Fruit fly (Drosophila melanogaster) whole organism, wandering third instar larva: ENCODE data around the gene CG16762.
A peak's percentile ranks its signal among the peaks of the same experiment; 100 is the strongest.

Source experiments
- Abd-B ChIP-seq: fragments of >200 bp; optimal IDR thresholded peaks from 2 replicates; lab custom pipeline; 2017; ENCODE audit warnings: missing biosample characterization, missing genetic modification characterization
- CG32264 ChIP-seq: fragments of 200-800 bp; sonication (Bioruptor generic); optimal IDR thresholded peaks from 2 replicates; lab custom pipeline; 2016; ENCODE audit warnings: missing biosample characterization, missing genetic modification characterization
- CG9705 ChIP-seq: fragments of 200-800 bp; sonication (Bioruptor generic); optimal IDR thresholded peaks from 2 replicates; lab custom pipeline; 2018; ENCODE audit warnings: missing biosample characterization, mild to moderate bottlenecking, missing genetic modification characterization
- Dfd ChIP-seq: fragments of >200 bp; optimal IDR thresholded peaks from 2 replicates; lab custom pipeline; 2017; ENCODE audit warnings: missing biosample characterization, missing genetic modification characterization
- Dif ChIP-seq: fragments of 200-275, 200-300 bp; sonication (Bioruptor generic); optimal IDR thresholded peaks from 2 replicates; lab custom pipeline; 2018; ENCODE audit warnings: missing biosample characterization, missing genetic modification characterization; ENCODE audit not compliant: partially characterized antibody
- GATAd ChIP-seq: sonication (Bioruptor generic); optimal IDR thresholded peaks from 2 replicates; lab custom pipeline; 2016; ENCODE audit warnings: missing biosample characterization, missing genetic modification characterization
- HLH106 ChIP-seq: fragments of 200-800 bp; optimal IDR thresholded peaks from 3 replicates; lab custom pipeline; 2019; ENCODE audit warnings: missing biosample characterization, mild to moderate bottlenecking, missing genetic modification characterization, moderate library complexity
- Hnf4 ChIP-seq: fragments of 200-800 bp; sonication (Bioruptor generic); optimal IDR thresholded peaks from 2 replicates; lab custom pipeline; 2016; ENCODE audit warnings: missing biosample characterization, mild to moderate bottlenecking, missing genetic modification characterization
- Hr78 ChIP-seq: fragments of >200 bp; optimal IDR thresholded peaks from 2 replicates; lab custom pipeline; 2017; ENCODE audit warnings: missing biosample characterization, missing genetic modification characterization
- Hr83 ChIP-seq: fragments of 200-300 bp; sonication (Bioruptor generic); optimal IDR thresholded peaks from 2 replicates; lab custom pipeline; 2016; ENCODE audit warnings: missing biosample characterization, mild to moderate bottlenecking, missing genetic modification characterization, moderate library complexity; ENCODE audit not compliant: poor library complexity, severe bottlenecking
- Jra ChIP-seq: sonication (Bioruptor generic); optimal IDR thresholded peaks from 2 replicates; lab custom pipeline; 2016; ENCODE audit warnings: missing biosample characterization, missing genetic modification characterization
- Mio ChIP-seq: sonication (Bioruptor generic); optimal IDR thresholded peaks from 2 replicates; lab custom pipeline; 2016; ENCODE audit warnings: missing biosample characterization, missing genetic modification characterization
- Myc ChIP-seq: fragments of >200 bp; optimal IDR thresholded peaks from 2 replicates; lab custom pipeline; 2017
- N ChIP-seq: fragments of >200 bp; optimal IDR thresholded peaks from 2 replicates; lab custom pipeline; 2018; ENCODE audit warnings: missing biosample characterization, missing external identifiers, missing genetic modification characterization
- Rel ChIP-seq, 2 experiments: fragments of 200-800 bp; sonication (Bioruptor generic) in 1 of 2; optimal IDR thresholded peaks; 2 replicates in 1 of 2; 3 replicates in 1 of 2; lab custom pipeline; 2016 to 2019; ENCODE audit warnings: mild to moderate bottlenecking in 2 of 2, missing biosample characterization in 2 of 2, missing genetic modification characterization in 2 of 2, moderate library complexity in 1 of 2
- Sp1 ChIP-seq: fragments of 200-800 bp; sonication (Bioruptor generic); optimal IDR thresholded peaks from 3 replicates; lab custom pipeline; 2019; ENCODE audit warnings: missing biosample characterization, mild to moderate bottlenecking, missing genetic modification characterization, moderate library complexity
- Vsx2 ChIP-seq: fragments of 200-300, 225-300 bp; sonication (Bioruptor generic); optimal IDR thresholded peaks from 2 replicates; lab custom pipeline; 2018; ENCODE audit warnings: missing biosample characterization, missing genetic modification characterization; ENCODE audit not compliant: partially characterized antibody
- brk ChIP-seq: fragments of 200-800 bp; sonication (Bioruptor generic); optimal IDR thresholded peaks from 2 replicates; lab custom pipeline; 2016; ENCODE audit warnings: missing biosample characterization, mild to moderate bottlenecking, missing genetic modification characterization
- dmrt93B ChIP-seq: fragments of 200-800 bp; sonication (Bioruptor generic); optimal IDR thresholded peaks from 2 replicates; lab custom pipeline; 2018; ENCODE audit warnings: missing biosample characterization, mild to moderate bottlenecking, missing genetic modification characterization
- dsf ChIP-seq: sonication (Bioruptor generic); optimal IDR thresholded peaks from 2 replicates; lab custom pipeline; 2016; ENCODE audit warnings: missing biosample characterization, missing genetic modification characterization, borderline replicate concordance
- ey ChIP-seq: fragments of 200-800 bp; sonication (Bioruptor generic); optimal IDR thresholded peaks from 2 replicates; lab custom pipeline; 2016; ENCODE audit warnings: missing biosample characterization, missing genetic modification characterization
- foxo ChIP-seq, 2 experiments: fragments of 200-800 bp; sonication (Bioruptor generic); optimal IDR thresholded peaks; 2 replicates in 1 of 2; 3 replicates in 1 of 2; lab custom pipeline; 2016 to 2017; ENCODE audit warnings: missing biosample characterization in 2 of 2, missing genetic modification characterization in 2 of 2
- fru ChIP-seq: fragments of 200-800 bp; sonication (Bioruptor generic); optimal IDR thresholded peaks from 3 replicates; lab custom pipeline; 2016; ENCODE audit warnings: missing biosample characterization, mild to moderate bottlenecking, missing genetic modification characterization
- h ChIP-seq: fragments of 200-800 bp; sonication (Bioruptor generic); optimal IDR thresholded peaks from 3 replicates; lab custom pipeline; 2016; ENCODE audit warnings: missing biosample characterization, mild to moderate bottlenecking, missing genetic modification characterization
- jim ChIP-seq: fragments of 175-275, 200-325 bp; sonication (Bioruptor generic); optimal IDR thresholded peaks from 2 replicates; lab custom pipeline; 2016; ENCODE audit warnings: missing biosample characterization, mild to moderate bottlenecking, missing genetic modification characterization
- lola ChIP-seq: fragments of >200 bp; optimal IDR thresholded peaks from 2 replicates; lab custom pipeline; 2017; ENCODE audit warnings: missing biosample characterization, missing genetic modification characterization
- pan ChIP-seq: fragments of >200 bp; optimal IDR thresholded peaks from 2 replicates; lab custom pipeline; 2017
- psq ChIP-seq: fragments of 200-800 bp; sonication (Bioruptor generic); optimal IDR thresholded peaks from 3 replicates; lab custom pipeline; 2017; ENCODE audit warnings: missing biosample characterization, mild to moderate bottlenecking, missing genetic modification characterization, moderate library complexity
- rgr ChIP-seq: fragments of 200-800 bp; sonication (Bioruptor generic); optimal IDR thresholded peaks from 3 replicates; lab custom pipeline; 2016; ENCODE audit warnings: missing biosample characterization, mild to moderate bottlenecking, missing genetic modification characterization
- sage ChIP-seq: fragments of 200-800 bp; sonication (Bioruptor generic); optimal IDR thresholded peaks from 2 replicates; lab custom pipeline; 2016; ENCODE audit warnings: missing biosample characterization, mild to moderate bottlenecking, missing genetic modification characterization
- sv ChIP-seq: fragments of 200-800 bp; sonication (Bioruptor generic); optimal IDR thresholded peaks from 3 replicates; lab custom pipeline; 2016; ENCODE audit warnings: missing biosample characterization, missing genetic modification characterization
- tai ChIP-seq: sonication (Bioruptor generic); optimal IDR thresholded peaks from 2 replicates; lab custom pipeline; 2016; ENCODE audit warnings: missing biosample characterization, missing genetic modification characterization
- usp ChIP-seq: fragments of >200 bp; optimal IDR thresholded peaks from 2 replicates; lab custom pipeline; 2017; ENCODE audit warnings: missing biosample characterization, missing genetic modification characterization

The CG16762 gene

dm6 chr3L:2442330-2442729 lies 33.1 kb downstream of the CG16762 start:
- TF ChIP-seq rgr (GFP tag; lab: Kevin White, UChicago) (no peak), Dfd (GFP tag; lab: Kevin White, UChicago) (peak; percentile 94), Hr78 (GFP tag; lab: Kevin White, UChicago) (no peak), CG9705 (no peak), dmrt93B (GFP tag; lab: Kevin White, UChicago) (no peak), HLH106 (tag; lab: Kevin White, UChicago) (no peak), Mio (GFP tag; lab: Kevin White, UChicago) (no peak)
- TF ChIP-seq, all 38 proteins: peak for 1

dm6 chr3L:2441831-2442230 lies 33.6 kb downstream of the CG16762 start:
- no peak for TF ChIP-seq Jra (GFP tag; lab: Kevin White, UChicago)
- TF ChIP-seq Hnf4 (GFP tag; lab: Kevin White, UChicago): no peak
- no peak for TF ChIP-seq Vsx2 (GFP tag; lab: Kevin White, UChicago)
- TF ChIP-seq brk (GFP tag; lab: Kevin White, UChicago): no peak
- TF ChIP-seq dmrt93B (GFP tag; lab: Kevin White, UChicago): no peak
- no peak for TF ChIP-seq Mio (GFP tag; lab: Kevin White, UChicago)
- no peak for TF ChIP-seq lola (GFP tag; lab: Kevin White, UChicago)
- TF ChIP-seq Myc: no peak
- no peak for TF ChIP-seq N (GFP tag; lab: Kevin White, UChicago)
- no peak for TF ChIP-seq CG9705
- TF ChIP-seq pan (lab: Kevin White, UChicago): no peak
- TF ChIP-seq Hr83: no peak
- TF ChIP-seq Dif (GFP tag; lab: Kevin White, UChicago): no peak
- no peak for TF ChIP-seq Abd-B (GFP tag; lab: Kevin White, UChicago)
- TF ChIP-seq fru (GFP tag; lab: Kevin White, UChicago): no peak
- TF ChIP-seq CG32264 (GFP tag; lab: Kevin White, UChicago): no peak
- no peak for TF ChIP-seq HLH106 (tag; lab: Kevin White, UChicago)
- TF ChIP-seq Rel (GFP tag; optimal IDR thresholded peaks at IDR 0.05; lab: Kevin White, UChicago): no peak
- no peak for TF ChIP-seq Rel (tag; optimal IDR thresholded peaks at IDR 0.05; lab: Kevin White, UChicago)

dm6 chr3L:2438609-2439422 lies 36.6 kb downstream of the CG16762 start:
- TF ChIP-seq rgr (GFP tag; lab: Kevin White, UChicago): peak; percentile 4
- peak; percentile 40 for TF ChIP-seq fru (GFP tag; lab: Kevin White, UChicago)
- TF ChIP-seq psq (GFP tag; lab: Kevin White, UChicago): peak; percentile 26
- peak; percentile 39 for TF ChIP-seq h (GFP tag; lab: Kevin White, UChicago)
- no peak for TF ChIP-seq CG9705
- no peak for TF ChIP-seq HLH106 (tag; lab: Kevin White, UChicago)
- TF ChIP-seq Rel (GFP tag; optimal IDR thresholded peaks at IDR 0.05; lab: Kevin White, UChicago): peak; percentile 8
- no peak for TF ChIP-seq Rel (tag; optimal IDR thresholded peaks at IDR 0.05; lab: Kevin White, UChicago)
- TF ChIP-seq Myc: no peak
- no peak for TF ChIP-seq brk (GFP tag; lab: Kevin White, UChicago)
- no peak for TF ChIP-seq dmrt93B (GFP tag; lab: Kevin White, UChicago)
- TF ChIP-seq Sp1: peak; percentile 22

dm6 chr3L:2437571-2437970 lies 37.8 kb downstream of the CG16762 start:
- TF ChIP-seq Myc (no peak), Dif (GFP tag; lab: Kevin White, UChicago) (no peak), sv (GFP tag; lab: Kevin White, UChicago) (no peak), usp (GFP tag; lab: Kevin White, UChicago) (no peak), jim (GFP tag; lab: Kevin White, UChicago) (no peak), brk (GFP tag; lab: Kevin White, UChicago) (no peak), psq (GFP tag; lab: Kevin White, UChicago) (no peak), CG9705 (no peak), sage (GFP tag; lab: Kevin White, UChicago) (no peak), Rel (GFP tag; optimal IDR thresholded peaks at IDR 0.05; lab: Kevin White, UChicago) (no peak), Rel (tag; optimal IDR thresholded peaks at IDR 0.05; lab: Kevin White, UChicago) (no peak)

dm6 chr3L:2436754-2437335 lies 38.6 kb downstream of the CG16762 start:
- TF ChIP-seq Dif (GFP tag; lab: Kevin White, UChicago) (no peak), sv (GFP tag; lab: Kevin White, UChicago) (no peak), foxo (GFP tag; optimal IDR thresholded peaks at IDR 0.05; lab: Kevin White, UChicago) (no peak), lola (GFP tag; lab: Kevin White, UChicago) (no peak), h (GFP tag; lab: Kevin White, UChicago) (no peak), tai (no peak), Vsx2 (GFP tag; lab: Kevin White, UChicago) (no peak), ey (GFP tag; lab: Kevin White, UChicago) (no peak), usp (GFP tag; lab: Kevin White, UChicago) (no peak), GATAd (GFP tag; lab: Kevin White, UChicago) (no peak), Rel (GFP tag; optimal IDR thresholded peaks at IDR 0.05; lab: Kevin White, UChicago) (no peak), Rel (tag; optimal IDR thresholded peaks at IDR 0.05; lab: Kevin White, UChicago) (no peak), psq (GFP tag; lab: Kevin White, UChicago) (no peak), Dfd (GFP tag; lab: Kevin White, UChicago) (no peak), dsf (no peak), Hr78 (GFP tag; lab: Kevin White, UChicago) (no peak)
- TF ChIP-seq, all 38 proteins: peak for 0
